7 worm cellular contexts compared by ENCODE assay signal in genomic region chrIV:1377699-1378098, ce11.
TF ChIP-seq lines count a peak whose summit lies in the region.

No protein-coding gene starts in this region.

TF ChIP-seq in whole organism, L1 larva, 84 proteins besides CTCF, POLR2A, EP300 and RAD21 (continues in another document):
- TF ChIP-seq F16B12.6 (tag; optimal IDR thresholded peaks at IDR 0.05; lab: Kevin White, UChicago) (no peak), mep-1 (tag; optimal IDR thresholded peaks at IDR 0.05; lab: Kevin White, UChicago) (no peak), dsc-1 (tag; optimal IDR thresholded peaks at IDR 0.05; lab: Kevin White, UChicago) (no peak), lsy-2 (tag; optimal IDR thresholded peaks at IDR 0.05; lab: Kevin White, UChicago) (no peak), efl-1 (optimal IDR thresholded peaks at IDR 0.05; lab: Kevin White, UChicago) (no peak), efl-1 (GFP tag; optimal IDR thresholded peaks at IDR 0.05 in 1 of 2; lab: Kevin White, UChicago) (no peak), ceh-8 (GFP tag; optimal IDR thresholded peaks at IDR 0.05; lab: Kevin White, UChicago) (peak; percentile 79), nhr-28 (tag; optimal IDR thresholded peaks at IDR 0.05; lab: Kevin White, UChicago) (no peak), nhr-20 (tag; optimal IDR thresholded peaks at IDR 0.05; lab: Kevin White, UChicago) (no peak), blmp-1 (tag; optimal IDR thresholded peaks at IDR 0.05; lab: Kevin White, UChicago) (peak; percentile 5), swsn-7 (tag; optimal IDR thresholded peaks at IDR 0.05; lab: Kevin White, UChicago) (no peak), snpc-4 (tag; optimal IDR thresholded peaks at IDR 0.05; lab: Kevin White, UChicago) (no peak), pqm-1 (tag; optimal IDR thresholded peaks at IDR 0.05; lab: Kevin White, UChicago) (no peak), sptf-1 (tag; optimal IDR thresholded peaks at IDR 0.05; lab: Kevin White, UChicago) (no peak)

TF ChIP-seq in whole organism, L4 larva, 104 proteins besides CTCF, POLR2A, EP300 and RAD21 (continues in another document):
- TF ChIP-seq dmd-8 (GFP tag; IDR thresholded peaks at IDR 0.05; lab: Robert Waterston, UW) (0 out of 2 replicates have a peak, but pooled peaks have one; percentile 55), mdt-29 (GFP tag; IDR thresholded peaks at IDR 0.05; lab: Robert Waterston, UW) (no peak), zag-1 (tag; optimal IDR thresholded peaks at IDR 0.05; lab: Kevin White, UChicago) (no peak), ZK337.2 (GFP tag; IDR thresholded peaks at IDR 0.05; lab: Robert Waterston, UW) (no peak), zfp-3 (GFP tag; conservative IDR thresholded peaks at IDR 0.05; lab: Robert Waterston, UW) (no peak), lim-7 (GFP tag; IDR thresholded peaks at IDR 0.05; lab: Robert Waterston, UW) (peak; percentile 20; the same call in 1 of the 2 replicates), ceh-20 (GFP tag; IDR thresholded peaks at IDR 0.05; lab: Robert Waterston, UW) (no peak), cey-2 (tag; optimal IDR thresholded peaks at IDR 0.05; lab: Kevin White, UChicago; ENCODE audit: borderline replicate concordance, insufficient read depth) (no peak), ceh-44 (GFP tag; IDR thresholded peaks at IDR 0.05; lab: Robert Waterston, UW) (no peak), arid-1 (GFP tag; conservative IDR thresholded peaks at IDR 0.05; lab: Robert Waterston, UW) (no peak), nhr-76 (tag; optimal IDR thresholded peaks at IDR 0.05; lab: Kevin White, UChicago) (no peak), lir-3 (tag; optimal IDR thresholded peaks at IDR 0.05; lab: Kevin White, UChicago) (no peak), egl-43 (GFP tag; IDR thresholded peaks at IDR 0.05; lab: Robert Waterston, UW) (peak; percentile 59; the same call in 1 of the 2 replicates)

TF ChIP-seq in whole organism, early embryonic, 17 proteins besides CTCF, POLR2A, EP300 and RAD21:
- peak; percentile 3; the same call in 1 of the 2 replicates for TF ChIP-seq tbx-37 (GFP tag; conservative IDR thresholded peaks at IDR 0.05; lab: Robert Waterston, UW)
- no peak for TF ChIP-seq ceh-13 (GFP tag; optimal IDR thresholded peaks at IDR 0.05; lab: Kevin White, UChicago)
- peak; percentile 18; the same call in 1 of the 2 replicates for TF ChIP-seq scrt-1 (GFP tag; IDR thresholded peaks at IDR 0.05; lab: Robert Waterston, UW)
- no peak for TF ChIP-seq aly-1 (tag; optimal IDR thresholded peaks at IDR 0.05; lab: Kevin White, UChicago)
- TF ChIP-seq pes-1 (GFP tag; IDR thresholded peaks at IDR 0.05; lab: Robert Waterston, UW): no peak
- peak; percentile 54; the same call in 1 of the 2 replicates for TF ChIP-seq sea-1 (GFP tag; conservative IDR thresholded peaks at IDR 0.05; lab: Robert Waterston, UW)
- TF ChIP-seq hmg-4 (GFP tag; optimal IDR thresholded peaks at IDR 0.05; lab: Kevin White, UChicago): peak; percentile 16
- no peak for TF ChIP-seq ceh-36 (tag; optimal IDR thresholded peaks at IDR 0.05; lab: Kevin White, UChicago)

TF ChIP-seq in whole organism, late embryonic, 69 proteins besides CTCF, POLR2A, EP300 and RAD21 (continues in another document):
- TF ChIP-seq ceh-19 (GFP tag; optimal IDR thresholded peaks at IDR 0.05; lab: Kevin White, UChicago) (no peak), F13H6.1 (tag; optimal IDR thresholded peaks at IDR 0.05; lab: Kevin White, UChicago) (no peak), pqm-1 (tag; optimal IDR thresholded peaks at IDR 0.05; lab: Kevin White, UChicago) (no peak), pros-1 (tag; optimal IDR thresholded peaks at IDR 0.05; lab: Kevin White, UChicago) (no peak), unc-3 (GFP tag; conservative IDR thresholded peaks at IDR 0.05; lab: Robert Waterston, UW) (0 out of 2 replicates have a peak, but pooled peaks have one; percentile 4), unc-3 (tag; optimal IDR thresholded peaks at IDR 0.05; lab: Kevin White, UChicago) (no peak), hlh-13 (GFP tag; optimal IDR thresholded peaks at IDR 0.05; lab: Kevin White, UChicago) (peak; percentile 23), nhr-232 (tag; optimal IDR thresholded peaks at IDR 0.05; lab: Kevin White, UChicago) (no peak), unc-42 (tag; optimal IDR thresholded peaks at IDR 0.05; lab: Kevin White, UChicago) (no peak), pax-1 (tag; optimal IDR thresholded peaks at IDR 0.05; lab: Kevin White, UChicago) (no peak), Y22D7AL.16 (tag; optimal IDR thresholded peaks at IDR 0.05; lab: Kevin White, UChicago) (no peak), elt-4 (tag; optimal IDR thresholded peaks at IDR 0.05; lab: Kevin White, UChicago) (no peak), fkh-6 (tag; optimal IDR thresholded peaks at IDR 0.05; lab: Kevin White, UChicago) (no peak), madf-2 (tag; optimal IDR thresholded peaks at IDR 0.05; lab: Kevin White, UChicago) (no peak), che-1 (tag; optimal IDR thresholded peaks at IDR 0.05; lab: Kevin White, UChicago) (no peak), K02D7.2 (tag; optimal IDR thresholded peaks at IDR 0.05; lab: Kevin White, UChicago) (no peak)

TF ChIP-seq in whole organism, midembryonic, 9 proteins besides CTCF, POLR2A, EP300 and RAD21:
- peak; percentile 48; the same call in 1 of the 2 replicates for TF ChIP-seq tab-1 (GFP tag; IDR thresholded peaks at IDR 0.05; lab: Robert Waterston, UW)
- peak; percentile 37; the same call in 1 of the 2 replicates for TF ChIP-seq flt-1 (GFP tag; IDR thresholded peaks at IDR 0.05; lab: Robert Waterston, UW)
- 0 out of 2 replicates have a peak, but pooled peaks have one; percentile 10 for TF ChIP-seq T22C8.4 (GFP tag; IDR thresholded peaks at IDR 0.05; lab: Robert Waterston, UW)
- no peak for TF ChIP-seq klf-2 (GFP tag; conservative IDR thresholded peaks at IDR 0.05; lab: Robert Waterston, UW)
- no peak for TF ChIP-seq cog-1 (tag; optimal IDR thresholded peaks at IDR 0.05; lab: Kevin White, UChicago)

TF ChIP-seq in whole organism, mixed stage, embryonic, 35 proteins besides CTCF, POLR2A, EP300 and RAD21 (continues in another document):
- TF ChIP-seq nhr-2 (tag; optimal IDR thresholded peaks at IDR 0.05; lab: Kevin White, UChicago) (no peak), elt-1 (tag; optimal IDR thresholded peaks at IDR 0.05; lab: Kevin White, UChicago; ENCODE audit: borderline replicate concordance, insufficient read depth) (no peak), nhr-12 (tag; optimal IDR thresholded peaks at IDR 0.05; lab: Kevin White, UChicago) (no peak), zip-8 (tag; optimal IDR thresholded peaks at IDR 0.05; lab: Kevin White, UChicago) (no peak), pha-4 (tag; optimal IDR thresholded peaks at IDR 0.05; lab: Kevin White, UChicago) (no peak), snpc-4 (tag; optimal IDR thresholded peaks at IDR 0.05; lab: Kevin White, UChicago) (no peak), mep-1 (tag; optimal IDR thresholded peaks at IDR 0.05; lab: Kevin White, UChicago) (no peak), bed-3 (GFP tag; optimal IDR thresholded peaks at IDR 0.05; lab: Kevin White, UChicago) (peak; percentile 36), M03D4.4 (tag; optimal IDR thresholded peaks at IDR 0.05; lab: Kevin White, UChicago) (peak; percentile 55), ztf-11 (tag; optimal IDR thresholded peaks at IDR 0.05; lab: Kevin White, UChicago) (no peak), sptf-1 (tag; optimal IDR thresholded peaks at IDR 0.05; lab: Kevin White, UChicago) (peak; percentile 65), blmp-1 (tag; optimal IDR thresholded peaks at IDR 0.05; lab: Kevin White, UChicago) (no peak), mls-2 (tag; optimal IDR thresholded peaks at IDR 0.05; lab: Kevin White, UChicago) (peak; percentile 63), nhr-28 (tag; optimal IDR thresholded peaks at IDR 0.05; lab: Kevin White, UChicago) (no peak), ceh-83 (GFP tag; optimal IDR thresholded peaks at IDR 0.05; lab: Kevin White, UChicago) (no peak), lsy-2 (tag; optimal IDR thresholded peaks at IDR 0.05; lab: Kevin White, UChicago) (no peak), flh-1 (GFP tag; optimal IDR thresholded peaks at IDR 0.05; lab: Kevin White, UChicago) (no peak), nhr-76 (tag; optimal IDR thresholded peaks at IDR 0.05; lab: Kevin White, UChicago) (no peak), nhr-237 (tag; optimal IDR thresholded peaks at IDR 0.05; lab: Kevin White, UChicago) (no peak), ham-2 (GFP tag; optimal IDR thresholded peaks at IDR 0.05; lab: Kevin White, UChicago) (peak; percentile 46), ceh-43 (GFP tag; optimal IDR thresholded peaks at IDR 0.05; lab: Kevin White, UChicago) (no peak), unc-39 (tag; optimal IDR thresholded peaks at IDR 0.05; lab: Kevin White, UChicago) (no peak)

TF ChIP-seq in whole organism, young adult, 124 proteins besides CTCF, POLR2A, EP300 and RAD21 (continues in another document):
- TF ChIP-seq lir-1 (GFP tag; conservative IDR thresholded peaks at IDR 0.05; lab: Robert Waterston, UW): no peak
- no peak for TF ChIP-seq F10E7.11 (tag; optimal IDR thresholded peaks at IDR 0.05; lab: Kevin White, UChicago)
- TF ChIP-seq ceh-79 (tag; optimal IDR thresholded peaks at IDR 0.05; lab: Kevin White, UChicago): no peak
- TF ChIP-seq ztf-28 (GFP tag; IDR thresholded peaks at IDR 0.05; lab: Robert Waterston, UW): no peak
- peak; percentile 96 for TF ChIP-seq zfh-2 (GFP tag; conservative IDR thresholded peaks at IDR 0.05; lab: Robert Waterston, UW)
- no peak for TF ChIP-seq nfyb-1 (GFP tag; IDR thresholded peaks at IDR 0.05; lab: Robert Waterston, UW)
- TF ChIP-seq ceh-58 (GFP tag; IDR thresholded peaks at IDR 0.05; lab: Robert Waterston, UW): no peak
- peak; percentile 97 for TF ChIP-seq egrh-3 (GFP tag; IDR thresholded peaks at IDR 0.05; lab: Robert Waterston, UW)
- no peak for TF ChIP-seq hlh-12 (tag; optimal IDR thresholded peaks at IDR 0.05; lab: Kevin White, UChicago)
- TF ChIP-seq F57C9.4 (tag; optimal IDR thresholded peaks at IDR 0.05; lab: Kevin White, UChicago): no peak
- TF ChIP-seq lsl-1 (GFP tag; optimal IDR thresholded peaks at IDR 0.05; lab: Kevin White, UChicago): no peak
- no peak for TF ChIP-seq F39B2.1 (GFP tag; IDR thresholded peaks at IDR 0.05; lab: Robert Waterston, UW)
- TF ChIP-seq lin-54 (GFP tag; optimal IDR thresholded peaks at IDR 0.05; lab: Kevin White, UChicago): no peak
- TF ChIP-seq hsf-1 (GFP tag; IDR thresholded peaks at IDR 0.05; lab: Robert Waterston, UW): no peak
- peak; percentile 3 for TF ChIP-seq ztf-26 (tag; optimal IDR thresholded peaks at IDR 0.05; lab: Kevin White, UChicago)
- TF ChIP-seq nhr-80 (tag; optimal IDR thresholded peaks at IDR 0.05; lab: Kevin White, UChicago): no peak
- no peak for TF ChIP-seq pbrm-1 (GFP tag; IDR thresholded peaks at IDR 0.05; lab: Robert Waterston, UW)
- TF ChIP-seq T26A5.8 (tag; optimal IDR thresholded peaks at IDR 0.05; lab: Kevin White, UChicago): no peak
- no peak for TF ChIP-seq cebp-2 (GFP tag; IDR thresholded peaks at IDR 0.05; lab: Robert Waterston, UW)
- TF ChIP-seq Y95B8A.8 (GFP tag; IDR thresholded peaks at IDR 0.05; lab: Robert Waterston, UW): no peak
- no peak for TF ChIP-seq snpc-1.1 (tag; optimal IDR thresholded peaks at IDR 0.05; lab: Kevin White, UChicago; ENCODE audit: insufficient read depth)
- TF ChIP-seq rcor-1 (GFP tag; IDR thresholded peaks at IDR 0.05; lab: Robert Waterston, UW): no peak
- peak; percentile 40; the same call in 1 of the 2 replicates for TF ChIP-seq dox-1 (GFP tag; IDR thresholded peaks at IDR 0.05; lab: Robert Waterston, UW)
- no peak for TF ChIP-seq cebp-1 (GFP tag; IDR thresholded peaks at IDR 0.05; lab: Robert Waterston, UW)
- TF ChIP-seq cebp-1 (tag; optimal IDR thresholded peaks at IDR 0.05; lab: Kevin White, UChicago): no peak
